Worm (Caenorhabditis elegans): ENCODE results near the gene F11G11.15.

ce11 chrII:4873029-4873428 is 1.6 kb upstream of the F11G11.15 start, which contains the start of gene col-73:
- TF ChIP-seq zip-5 (tag; optimal IDR thresholded peaks at IDR 0.05) (no peak), ceh-19 (GFP tag; optimal IDR thresholded peaks at IDR 0.05) (no peak), ceh-9 (tag; optimal IDR thresholded peaks at IDR 0.05) (no peak), unc-86 (tag; optimal IDR thresholded peaks at IDR 0.05) (no peak), ets-4 (tag; optimal IDR thresholded peaks at IDR 0.05) (no peak), fkh-10 (GFP tag; optimal IDR thresholded peaks at IDR 0.05) (no peak), hlh-30 (tag; optimal IDR thresholded peaks at IDR 0.05; ENCODE audit: insufficient read depth) (no peak), rnt-1 (tag; optimal IDR thresholded peaks at IDR 0.05) (no peak)
